Fruit fly (Drosophila melanogaster): Measurements from ENCODE around the gene CG31862.

Gene CG31862

DNA sequence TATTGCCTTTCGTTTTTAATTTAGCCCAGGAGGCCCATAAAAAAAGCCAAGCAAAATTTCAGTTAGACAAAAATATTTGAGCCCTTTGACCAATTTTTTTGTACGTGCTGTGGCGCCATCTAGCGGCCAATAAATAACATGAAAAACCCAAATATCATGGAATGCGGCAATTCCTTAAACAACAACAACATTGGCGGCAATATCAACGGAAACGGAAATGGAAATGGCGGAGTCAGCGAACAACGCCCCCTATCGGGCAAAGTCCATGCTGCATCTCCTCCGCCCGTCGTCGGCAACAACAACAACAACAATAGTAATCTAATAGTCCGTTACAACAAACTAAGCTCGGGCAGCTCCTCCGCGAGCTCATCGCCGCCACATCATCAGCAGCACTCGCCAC is 34.9 kb downstream of the CG31862 start:
- TF ChIP-seq CG6792 (GFP tag; optimal IDR thresholded peaks at IDR 0.05) = no peak
- TF ChIP-seq CG10631 (GFP tag; optimal IDR thresholded peaks at IDR 0.05) = no peak
- no peak for TF ChIP-seq CG8119 (GFP tag; IDR thresholded peaks at IDR 0.05)
- TF ChIP-seq OdsH (GFP tag; optimal IDR thresholded peaks at IDR 0.05) = no peak
- no peak for TF ChIP-seq spab (GFP tag; optimal IDR thresholded peaks at IDR 0.05)
- no peak for TF ChIP-seq CG4318 (GFP tag; optimal IDR thresholded peaks at IDR 0.05)
- no peak for TF ChIP-seq CG8319 (GFP tag; optimal IDR thresholded peaks at IDR 0.05)
- TF ChIP-seq CG32006 (GFP tag; optimal IDR thresholded peaks at IDR 0.05) = no peak
- no peak for TF ChIP-seq CG11762 (GFP tag; optimal IDR thresholded peaks at IDR 0.05; ENCODE audit: insufficient read depth)
- TF ChIP-seq fd59A (GFP tag; optimal IDR thresholded peaks at IDR 0.05) = no peak
- TF ChIP-seq Eip78C (GFP tag) = no peak
- TF ChIP-seq Met (GFP tag; optimal IDR thresholded peaks at IDR 0.05) = no peak
- TF ChIP-seq Hr4 (GFP tag; optimal IDR thresholded peaks at IDR 0.05) = no peak
- no peak for TF ChIP-seq CG7368 (GFP tag; optimal IDR thresholded peaks at IDR 0.05)
- no peak for TF ChIP-seq acj6 (GFP tag; optimal IDR thresholded peaks at IDR 0.05)
- no peak for TF ChIP-seq CG3032 (tag; optimal IDR thresholded peaks at IDR 0.05)
- no peak for TF ChIP-seq Ets21C (GFP tag; optimal IDR thresholded peaks at IDR 0.05)
- no peak for TF ChIP-seq svp (GFP tag)
- TF ChIP-seq CG11902 (GFP tag; optimal IDR thresholded peaks at IDR 0.05) = no peak

DNA sequence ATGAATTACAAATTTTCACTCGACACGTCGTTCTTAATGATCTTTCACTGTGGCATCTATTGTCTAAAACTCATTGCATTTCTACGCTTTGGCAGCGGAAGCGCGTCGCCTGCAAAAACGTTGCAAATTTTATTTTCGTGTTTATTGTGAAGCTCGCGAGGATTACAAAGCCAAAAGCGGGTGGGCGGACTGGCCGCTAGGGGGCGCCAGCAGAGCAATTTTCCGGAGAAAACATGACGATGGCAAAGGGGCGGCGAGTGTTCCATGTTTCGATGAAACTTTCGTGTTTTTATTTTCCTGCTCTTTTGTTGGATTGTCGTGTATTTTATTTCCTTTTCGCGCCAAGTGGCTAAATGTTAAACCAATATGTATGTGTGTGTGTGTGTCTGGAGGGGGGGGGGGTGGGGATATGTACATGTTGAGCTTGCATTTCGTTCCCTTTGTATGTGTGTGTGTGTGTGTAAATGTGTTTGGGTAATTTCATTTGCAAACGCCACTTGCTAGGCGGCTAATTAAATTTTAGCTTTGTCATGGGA is 36.0 kb downstream of the CG31862 start:
- TF ChIP-seq fd59A (GFP tag; optimal IDR thresholded peaks at IDR 0.05) (no peak), CG10631 (GFP tag; optimal IDR thresholded peaks at IDR 0.05) (no peak), Hr4 (GFP tag; optimal IDR thresholded peaks at IDR 0.05) (no peak), Eip75B (GFP tag; optimal IDR thresholded peaks at IDR 0.05) (no peak), CG15336 (GFP tag; IDR thresholded peaks at IDR 0.05) (no peak), Eip93F (GFP tag; optimal IDR thresholded peaks at IDR 0.05) (no peak)
